Fruit fly (Drosophila melanogaster): ENCODE measurements around the gene IleRS-m.

The IleRS-m gene

dm6 chr3L:16090330-16090803, 9.7 kb upstream of the IleRS-m start, which contains the start of the genes CG5235 and ClC-c:
TSS of gene CG5235 (minus strand) at chr3L:16090392.
TSS of gene ClC-c (plus strand) at chr3L:16090454.
- TF ChIP-seq Dll (optimal IDR thresholded peaks at IDR 0.05) (no peak), CG8478 (optimal IDR thresholded peaks at IDR 0.05) (no peak), pan (optimal IDR thresholded peaks at IDR 0.05) (no peak), psq (optimal IDR thresholded peaks at IDR 0.05) (no peak), usp (GFP tag; optimal IDR thresholded peaks at IDR 0.05) (no peak), EcR (GFP tag; optimal IDR thresholded peaks at IDR 0.05) (no peak)

dm6 chr3L:16097393-16097884, 2.6 kb upstream of the IleRS-m start, which contains the start of the genes CG13074 and ATPsynbetaL:
TSS of gene CG13074 (minus strand) at chr3L:16097493.
TSS of gene ATPsynbetaL (plus strand) at chr3L:16097834.
- TF ChIP-seq psq (optimal IDR thresholded peaks at IDR 0.05) (no peak), CG8478 (optimal IDR thresholded peaks at IDR 0.05) (no peak), EcR (GFP tag; optimal IDR thresholded peaks at IDR 0.05) (no peak), pan (optimal IDR thresholded peaks at IDR 0.05) (no peak), usp (GFP tag; optimal IDR thresholded peaks at IDR 0.05) (no peak), Dll (optimal IDR thresholded peaks at IDR 0.05) (no peak)

dm6 chr3L:16105528-16105927, 5.4 kb downstream of the IleRS-m start, which contains the start of the genes IntS9 and CG43295:
TSS of gene IntS9 (minus strand) at chr3L:16105627.
TSS of gene CG43295 (plus strand) at chr3L:16105852.
- TF ChIP-seq CG8478 (optimal IDR thresholded peaks at IDR 0.05) (no peak), pan (optimal IDR thresholded peaks at IDR 0.05) (no peak), EcR (GFP tag; optimal IDR thresholded peaks at IDR 0.05) (no peak), Dll (optimal IDR thresholded peaks at IDR 0.05) (no peak), psq (optimal IDR thresholded peaks at IDR 0.05) (no peak), usp (GFP tag; optimal IDR thresholded peaks at IDR 0.05) (no peak)

dm6 chr3L:16112069-16112820, 12.2 kb downstream of the IleRS-m start, which contains the start of gene Zn72D:
TSS of gene Zn72D (minus strand) at chr3L:16112626.
- TF ChIP-seq Dll (optimal IDR thresholded peaks at IDR 0.05) (no peak), EcR (GFP tag; optimal IDR thresholded peaks at IDR 0.05) (no peak), psq (optimal IDR thresholded peaks at IDR 0.05) (no peak), CG8478 (optimal IDR thresholded peaks at IDR 0.05) (no peak), usp (GFP tag; optimal IDR thresholded peaks at IDR 0.05) (no peak), pan (optimal IDR thresholded peaks at IDR 0.05) (no peak)

dm6 chr3L:16113003-16113606, 13.0 kb downstream of the IleRS-m start, which contains the start of gene Taf4:
TSS of gene Taf4 (plus strand) at chr3L:16113212.
- TF ChIP-seq CG8478 (optimal IDR thresholded peaks at IDR 0.05) = no peak
- no peak for TF ChIP-seq Dll (optimal IDR thresholded peaks at IDR 0.05)
- TF ChIP-seq usp (GFP tag; optimal IDR thresholded peaks at IDR 0.05) = no peak
- no peak for TF ChIP-seq psq (optimal IDR thresholded peaks at IDR 0.05)
- no peak for TF ChIP-seq pan (optimal IDR thresholded peaks at IDR 0.05)
- no peak for TF ChIP-seq EcR (GFP tag; optimal IDR thresholded peaks at IDR 0.05)

dm6 chr3L:16113607-16114337, 13.7 kb downstream of the IleRS-m start:
- TF ChIP-seq psq (optimal IDR thresholded peaks at IDR 0.05) = no peak
- TF ChIP-seq CG8478 (optimal IDR thresholded peaks at IDR 0.05) = no peak
- no peak for TF ChIP-seq EcR (GFP tag; optimal IDR thresholded peaks at IDR 0.05)
- no peak for TF ChIP-seq Dll (optimal IDR thresholded peaks at IDR 0.05)
- TF ChIP-seq usp (GFP tag; optimal IDR thresholded peaks at IDR 0.05) = no peak
- no peak for TF ChIP-seq pan (optimal IDR thresholded peaks at IDR 0.05)

dm6 chr3L:16121791-16122190, 21.7 kb downstream of the IleRS-m start, which contains the start of gene Strump:
TSS of gene Strump (plus strand) at chr3L:16122002.
- no peak for TF ChIP-seq Dll (optimal IDR thresholded peaks at IDR 0.05)
- no peak for TF ChIP-seq usp (GFP tag; optimal IDR thresholded peaks at IDR 0.05)
- TF ChIP-seq CG8478 (optimal IDR thresholded peaks at IDR 0.05) = no peak

- TF ChIP-seq psq (optimal IDR thresholded peaks at IDR 0.05) = no peak
- TF ChIP-seq EcR (GFP tag; optimal IDR thresholded peaks at IDR 0.05) = no peak
- no peak for TF ChIP-seq Dll (optimal IDR thresholded peaks at IDR 0.05)
- TF ChIP-seq usp (GFP tag; optimal IDR thresholded peaks at IDR 0.05) = no peak
- no peak for TF ChIP-seq CG8478 (optimal IDR thresholded peaks at IDR 0.05)
- no peak for TF ChIP-seq pan (optimal IDR thresholded peaks at IDR 0.05)
These were observed 28.4 kb downstream of the IleRS-m start, which contains the start of gene Pgm1 for dm6 chr3L:16128481-16128972. TSS of gene Pgm1 (minus strand) at chr3L:16128531.

- TF ChIP-seq usp (GFP tag; optimal IDR thresholded peaks at IDR 0.05) = no peak
- no peak for TF ChIP-seq pan (optimal IDR thresholded peaks at IDR 0.05)
- TF ChIP-seq psq (optimal IDR thresholded peaks at IDR 0.05) = no peak
- TF ChIP-seq Dll (optimal IDR thresholded peaks at IDR 0.05) = no peak
- TF ChIP-seq CG8478 (optimal IDR thresholded peaks at IDR 0.05) = no peak
- no peak for TF ChIP-seq EcR (GFP tag; optimal IDR thresholded peaks at IDR 0.05)
These were observed 29.1 kb downstream of the IleRS-m start, which contains the start of gene SsRbeta for dm6 chr3L:16128973-16129745. TSS of gene SsRbeta (plus strand) at chr3L:16129617.

All from whole organism.